Fruit fly (Drosophila melanogaster) whole organism, embryonic: ENCODE results near the gene ninaE.

Source experiments
- ATbp ChIP-seq: fragments of 200-800 bp; sonication (Bioruptor generic); optimal IDR thresholded peaks from 2 replicates; lab custom pipeline; 2017; ENCODE audit warnings: missing biosample characterization, mild to moderate bottlenecking, missing genetic modification characterization, missing genetic modification reagents
- Aef1 ChIP-seq: fragments of 200-800 bp; sonication (Bioruptor generic); IDR thresholded peaks from 3 replicates; pipeline ENCODE4 v1.3.6; 2022; ENCODE audit warnings: missing biosample characterization, missing genetic modification characterization
- Asciz ChIP-seq: fragments of 200-800 bp; sonication (Bioruptor generic); optimal IDR thresholded peaks from 2 replicates; lab custom pipeline; 2017; ENCODE audit warnings: missing biosample characterization, mild to moderate bottlenecking, missing genetic modification characterization, missing genetic modification reagents
- CG12299 ChIP-seq: fragments of 200-800 bp; sonication (Bioruptor generic); optimal IDR thresholded peaks from 2 replicates; lab custom pipeline; 2018; ENCODE audit warnings: missing biosample characterization, mild to moderate bottlenecking, missing genetic modification characterization
- CG13424 ChIP-seq: fragments of 200-800 bp; sonication (Bioruptor generic); optimal IDR thresholded peaks from 2 replicates; lab custom pipeline; 2019; ENCODE audit warnings: missing biosample characterization, mild to moderate bottlenecking, missing genetic modification characterization, moderate library complexity
- CG14441 ChIP-seq: fragments of 200-800 bp; sonication (Bioruptor generic); IDR thresholded peaks from 2 replicates; pipeline ENCODE4 v1.3.6; 2022; ENCODE audit warnings: missing biosample characterization, missing genetic modification characterization
- CG15011 ChIP-seq: fragments of 200-800 bp; sonication (Bioruptor generic); optimal IDR thresholded peaks from 3 replicates; lab custom pipeline; 2018; ENCODE audit warnings: missing biosample characterization, mild to moderate bottlenecking, missing genetic modification characterization
- CG17802 ChIP-seq: fragments of 200-800 bp; sonication (Bioruptor generic); optimal IDR thresholded peaks from 2 replicates; lab custom pipeline; 2018; ENCODE audit warnings: missing biosample characterization, mild to moderate bottlenecking, missing genetic modification characterization, moderate library complexity
- CG18599 ChIP-seq: fragments of 200-800 bp; sonication (Bioruptor generic); optimal IDR thresholded peaks from 3 replicates; lab custom pipeline; 2017; ENCODE audit warnings: missing biosample characterization, missing genetic modification characterization, mild to moderate bottlenecking, moderate library complexity, missing genetic modification reagents
- CG18764 ChIP-seq: fragments of 200-800 bp; sonication (Bioruptor generic); optimal IDR thresholded peaks from 3 replicates; lab custom pipeline; 2016; ENCODE audit warnings: missing biosample characterization, missing genetic modification characterization
- CG2199 ChIP-seq: fragments of 200-800 bp; sonication (Bioruptor generic); IDR thresholded peaks from 3 replicates; pipeline ENCODE4 v1.3.6; 2022; ENCODE audit warnings: missing biosample characterization, missing genetic modification characterization
- CG2875 ChIP-seq: fragments of 200-800 bp; sonication (Bioruptor generic); optimal IDR thresholded peaks from 2 replicates; lab custom pipeline; 2017; ENCODE audit warnings: missing biosample characterization, mild to moderate bottlenecking, missing genetic modification characterization, missing genetic modification reagents
- CG30403 ChIP-seq: fragments of 200-800 bp; sonication (Bioruptor generic); optimal IDR thresholded peaks from 3 replicates; lab custom pipeline; 2016; ENCODE audit warnings: missing biosample characterization, missing genetic modification characterization
- CG30431 ChIP-seq: fragments of 200-800 bp; sonication (Bioruptor generic); optimal IDR thresholded peaks from 2 replicates; lab custom pipeline; 2017; ENCODE audit warnings: missing biosample characterization, missing genetic modification characterization
- CG31224 ChIP-seq: fragments of 200-800 bp; sonication (Bioruptor generic); IDR thresholded peaks from 2 replicates; pipeline ENCODE4 v1.3.6; 2022; ENCODE audit warnings: missing biosample characterization, missing genetic modification characterization
- CG34376 ChIP-seq: fragments of 200-800 bp; sonication (Bioruptor generic); optimal IDR thresholded peaks from 2 replicates; lab custom pipeline; 2018; ENCODE audit warnings: missing biosample characterization, mild to moderate bottlenecking, missing genetic modification characterization
- CG3726 ChIP-seq: fragments of 200-800 bp; sonication (Bioruptor generic); IDR thresholded peaks from 3 replicates; pipeline ENCODE4, ENCODE4 v1.3.6; 2022; ENCODE audit warnings: missing biosample characterization, missing genetic modification characterization
- CG3838 ChIP-seq: fragments of 200-800 bp; sonication (Bioruptor generic); optimal IDR thresholded peaks from 3 replicates; lab custom pipeline; 2016; ENCODE audit warnings: missing biosample characterization, missing genetic modification characterization
- CG42726 ChIP-seq: fragments of 200-800 bp; sonication (Bioruptor generic); IDR thresholded peaks from 2 replicates; pipeline ENCODE4 v1.3.6; 2022; ENCODE audit warnings: missing biosample characterization, missing genetic modification characterization; ENCODE audit not compliant: partially characterized antibody
- CG4820 ChIP-seq: fragments of 200-800 bp; sonication (Bioruptor generic); optimal IDR thresholded peaks from 3 replicates; lab custom pipeline; 2016; ENCODE audit warnings: missing biosample characterization, missing genetic modification characterization
- CG8359 ChIP-seq: fragments of 200-800 bp; sonication (Bioruptor generic); optimal IDR thresholded peaks from 2 replicates; lab custom pipeline; 2017; ENCODE audit warnings: missing biosample characterization, mild to moderate bottlenecking, missing genetic modification characterization, borderline replicate concordance
- CG9215 ChIP-seq: fragments of 200-800 bp; sonication (Bioruptor generic); IDR thresholded peaks from 2 replicates; pipeline ENCODE4 v1.3.6; 2022; ENCODE audit warnings: missing biosample characterization, missing genetic modification characterization
- CG9797 ChIP-seq: fragments of 200-800 bp; sonication (Bioruptor generic); optimal IDR thresholded peaks from 3 replicates; lab custom pipeline; 2018; ENCODE audit warnings: missing biosample characterization, mild to moderate bottlenecking, missing genetic modification characterization
- CoRest ChIP-seq: fragments of 200-800 bp; sonication (Bioruptor generic); optimal IDR thresholded peaks from 3 replicates; lab custom pipeline; 2018; ENCODE audit warnings: missing biosample characterization, mild to moderate bottlenecking, missing genetic modification characterization, moderate library complexity
- HLH54F ChIP-seq: fragments of 200-800 bp; sonication (Bioruptor generic); optimal IDR thresholded peaks from 3 replicates; lab custom pipeline; 2016; ENCODE audit warnings: missing biosample characterization, missing genetic modification characterization
- Hmr ChIP-seq: fragments of 200-800 bp; sonication (Bioruptor generic); optimal IDR thresholded peaks from 3 replicates; lab custom pipeline; 2017; ENCODE audit warnings: mild to moderate bottlenecking, missing biosample characterization, missing genetic modification reagents, missing genetic modification characterization
- Lpt ChIP-seq: fragments of >200 bp; optimal IDR thresholded peaks from 2 replicates; lab custom pipeline; 2018; ENCODE audit warnings: missing biosample characterization, missing genetic modification characterization
- MESR4 ChIP-seq: fragments of 200-800 bp; sonication (Bioruptor generic); optimal IDR thresholded peaks from 2 replicates; lab custom pipeline; 2018; ENCODE audit warnings: missing biosample characterization, mild to moderate bottlenecking, missing genetic modification characterization, moderate library complexity
- Meics ChIP-seq: fragments of 200-800 bp; sonication (Bioruptor generic); optimal IDR thresholded peaks from 2 replicates; lab custom pipeline; 2017; ENCODE audit warnings: missing biosample characterization, mild to moderate bottlenecking, missing genetic modification characterization
- NC2β ChIP-seq: fragments of 200-800 bp; sonication (Bioruptor generic); optimal IDR thresholded peaks from 2 replicates; lab custom pipeline; 2016; ENCODE audit warnings: missing biosample characterization, missing genetic modification characterization
- Ptx1 ChIP-seq: fragments of 200-800 bp; sonication (Bioruptor generic); IDR thresholded peaks from 2 replicates; pipeline ENCODE4 v1.3.6; 2022; ENCODE audit warnings: missing biosample characterization, missing genetic modification characterization
- Six4 ChIP-seq: fragments of 200-800 bp; sonication (Bioruptor generic); optimal IDR thresholded peaks from 2 replicates; lab custom pipeline; 2016; ENCODE audit warnings: missing biosample characterization, missing genetic modification characterization
- Sox102F ChIP-seq: fragments of 200-800 bp; sonication (Bioruptor generic); optimal IDR thresholded peaks from 2 replicates; lab custom pipeline; 2018; ENCODE audit warnings: missing biosample characterization, mild to moderate bottlenecking, missing genetic modification characterization, moderate library complexity
- Xrp1 ChIP-seq: fragments of 200-800 bp; sonication (Bioruptor generic); IDR thresholded peaks from 2 replicates; pipeline ENCODE4 v1.3.6; 2022; ENCODE audit warnings: missing biosample characterization, missing genetic modification characterization
- bsh ChIP-seq, 2 experiments: fragments of 200-800 bp; sonication (Bioruptor generic); optimal IDR thresholded peaks; 2 replicates each; lab custom pipeline; 2017 to 2018; ENCODE audit warnings: mild to moderate bottlenecking in 2 of 2, missing biosample characterization in 2 of 2, missing genetic modification characterization in 2 of 2, moderate library complexity in 1 of 2
- btn ChIP-seq: fragments of 200-800 bp; sonication (Bioruptor generic); optimal IDR thresholded peaks from 2 replicates; lab custom pipeline; 2016; ENCODE audit warnings: missing biosample characterization, missing genetic modification characterization
- dmrt11E ChIP-seq: fragments of 200-800 bp; sonication (Bioruptor generic); optimal IDR thresholded peaks from 3 replicates; lab custom pipeline; 2018; ENCODE audit warnings: missing biosample characterization, mild to moderate bottlenecking, missing genetic modification characterization, moderate library complexity
- fd96Cb ChIP-seq: fragments of 200-800 bp; sonication (Bioruptor generic); optimal IDR thresholded peaks from 2 replicates; lab custom pipeline; 2018; ENCODE audit warnings: missing biosample characterization, mild to moderate bottlenecking, missing genetic modification characterization, moderate library complexity
- fru ChIP-seq: fragments of >200 bp; optimal IDR thresholded peaks from 2 replicates; lab custom pipeline; 2017
- ftz-f1 ChIP-seq: fragments of 200-800 bp; sonication (Bioruptor generic); optimal IDR thresholded peaks from 2 replicates; lab custom pipeline; 2016; ENCODE audit warnings: missing biosample characterization, missing genetic modification characterization
- gem ChIP-seq: fragments of 200-800 bp; sonication (Bioruptor generic); optimal IDR thresholded peaks from 2 replicates; lab custom pipeline; 2019; ENCODE audit warnings: missing biosample characterization, mild to moderate bottlenecking, missing genetic modification characterization, moderate library complexity
- h ChIP-seq: fragments of >200 bp; optimal IDR thresholded peaks from 2 replicates; lab custom pipeline; 2017
- insv ChIP-seq, 2 experiments: fragments of 200-800 bp; sonication (Bioruptor generic); optimal IDR thresholded peaks; 3 replicates each; lab custom pipeline; 2016 to 2018; ENCODE audit warnings: missing biosample characterization in 2 of 2, missing genetic modification characterization in 2 of 2
- kay ChIP-seq: fragments of 200-800 bp; sonication (Bioruptor generic); optimal IDR thresholded peaks from 2 replicates; lab custom pipeline; 2016; ENCODE audit warnings: missing biosample characterization, missing genetic modification characterization
- lbe ChIP-seq: fragments of 200-800 bp; sonication (Bioruptor generic); optimal IDR thresholded peaks from 2 replicates; lab custom pipeline; 2016; ENCODE audit warnings: missing biosample characterization, mild to moderate bottlenecking, missing genetic modification characterization
- lola ChIP-seq, 3 experiments: fragments of >200 bp in 2 of 3; fragments of 200-800 bp in 1 of 3; sonication (Bioruptor generic) in 1 of 3; optimal IDR thresholded peaks; 2 replicates each; lab custom pipeline; 2017 to 2019; ENCODE audit warnings: missing biosample characterization in 3 of 3, missing genetic modification characterization in 3 of 3, mild to moderate bottlenecking in 1 of 3, moderate library complexity in 1 of 3
- pfk ChIP-seq: fragments of 200-800 bp; sonication (Bioruptor generic); optimal IDR thresholded peaks from 2 replicates; lab custom pipeline; 2018; ENCODE audit warnings: missing biosample characterization, mild to moderate bottlenecking, missing genetic modification characterization, moderate library complexity
- prd ChIP-seq, 3 experiments: fragments of >200 bp in 2 of 3; fragments of 200-800 bp in 1 of 3; sonication (Bioruptor generic) in 1 of 3; optimal IDR thresholded peaks in 2 of 3; IDR thresholded peaks in 1 of 3; 2 replicates in 2 of 3; 3 replicates in 1 of 3; pipeline versions ENCODE4 v1.3.6 to Lab custom; 2017 to 2022; ENCODE audit warnings: missing biosample characterization in 1 of 3, missing genetic modification characterization in 1 of 3
- row ChIP-seq: fragments of 200-800 bp; sonication (Bioruptor generic); IDR thresholded peaks from 3 replicates; pipeline ENCODE4 v1.3.6; 2022; ENCODE audit warnings: missing biosample characterization, missing genetic modification characterization
- sens ChIP-seq: fragments of 200-800 bp; sonication (Bioruptor generic); peaks from one replicate; lab custom pipeline; 2016; ENCODE audit warnings: missing biosample characterization, missing genetic modification characterization
- sr ChIP-seq: fragments of 200-800 bp; sonication (Bioruptor generic); IDR thresholded peaks from 3 replicates; pipeline ENCODE4 v1.3.6; 2022; ENCODE audit warnings: missing biosample characterization, missing genetic modification characterization

ninaE gene

DNA sequence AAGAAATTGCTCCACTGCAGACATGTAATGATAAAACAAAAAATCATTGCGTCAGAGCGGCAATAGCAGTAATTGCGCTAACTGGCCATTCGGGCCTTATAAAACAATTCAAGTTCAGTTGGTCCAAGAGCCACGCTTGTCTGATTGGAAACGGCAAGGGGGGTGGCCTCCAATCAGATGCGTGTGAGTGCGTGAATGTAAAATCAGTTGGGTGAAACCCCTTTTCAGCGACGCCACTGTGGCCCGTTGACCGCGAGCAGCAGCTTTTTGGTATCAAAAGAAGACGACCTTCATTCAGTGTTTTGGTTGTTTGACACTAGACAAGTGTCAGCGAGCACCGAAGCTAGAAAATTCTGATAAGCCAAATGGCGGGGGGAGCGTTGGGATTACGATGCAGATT lies 14.3 kb upstream of the ninaE start (continued):
- TF ChIP-seq CG4820 (GFP tag; lab: Kevin White, UChicago): no peak
- TF ChIP-seq kay (GFP tag; lab: Kevin White, UChicago): no peak
- no peak for TF ChIP-seq gem (tag; lab: Kevin White, UChicago)
- no peak for TF ChIP-seq CG15011 (GFP tag; lab: Kevin White, UChicago)
- no peak for TF ChIP-seq MESR4
- TF ChIP-seq insv (GFP tag; optimal IDR thresholded peaks at IDR 0.05; lab: Kevin White, UChicago): peak; percentile 82 to 97
- no peak for TF ChIP-seq dmrt11E (tag; lab: Kevin White, UChicago)
- no peak for TF ChIP-seq fru (lab: Kevin White, UChicago)
- peak; percentile 58; the same call in 2 of the 3 replicates for TF ChIP-seq row
- no peak for TF ChIP-seq CoRest (tag; lab: Kevin White, UChicago)
- TF ChIP-seq sens (GFP tag; lab: Kevin White, UChicago): no peak
- TF ChIP-seq CG17802 (tag; lab: Kevin White, UChicago): no peak
- no peak for TF ChIP-seq Ptx1
- 0 out of 3 replicates have a peak, but pooled peaks have one; percentile 22 for TF ChIP-seq sr (GFP tag; lab: Robert Waterston, UW)
- TF ChIP-seq CG9797 (GFP tag; lab: Kevin White, UChicago): no peak
- TF ChIP-seq CG31224: no peak
- TF ChIP-seq CG30403 (GFP tag; lab: Kevin White, UChicago): no peak
- no peak for TF ChIP-seq CG9215 (GFP tag; lab: Robert Waterston, UW)
- no peak for TF ChIP-seq CG2875 (GFP tag; lab: Kevin White, UChicago)
- TF ChIP-seq Hmr (GFP tag; lab: Kevin White, UChicago): no peak
- TF ChIP-seq CG12299 (tag; lab: Kevin White, UChicago): no peak
- TF ChIP-seq lola (GFP tag; optimal IDR thresholded peaks at IDR 0.05; lab: Kevin White, UChicago): no peak
- no peak for TF ChIP-seq CG30431 (GFP tag; lab: Kevin White, UChicago)
- TF ChIP-seq CG14441 (GFP tag; lab: Robert Waterston, UW): peak; percentile 37; the same call in 1 of the 2 replicates
- no peak for TF ChIP-seq prd (optimal IDR thresholded peaks at IDR 0.05; lab: Kevin White, UChicago)
- no peak for TF ChIP-seq prd (GFP tag; IDR thresholded peaks at IDR 0.05; lab: Robert Waterston, UW)
- no peak for TF ChIP-seq h (lab: Kevin White, UChicago)
- no peak for TF ChIP-seq Sox102F (GFP tag; lab: Kevin White, UChicago)
- TF ChIP-seq NC2β (GFP tag; lab: Kevin White, UChicago): no peak
- TF ChIP-seq ATbp (GFP tag; lab: Kevin White, UChicago): no peak
- no peak for TF ChIP-seq Xrp1 (GFP tag; lab: Robert Waterston, UW)
- no peak for TF ChIP-seq Aef1
- peak; percentile 4 for TF ChIP-seq CG13424
- no peak for TF ChIP-seq btn (GFP tag; lab: Kevin White, UChicago)
- no peak for TF ChIP-seq fd96Cb (tag; lab: Kevin White, UChicago)
- peak; percentile 46 for TF ChIP-seq Meics (GFP tag; lab: Kevin White, UChicago)
- no peak for TF ChIP-seq CG18764
- TF ChIP-seq Asciz: no peak
- 0 out of 3 replicates have a peak, but pooled peaks have one; percentile 42 for TF ChIP-seq CG2199 (GFP tag; lab: Robert Waterston, UW)
- TF ChIP-seq lbe (GFP tag; lab: Kevin White, UChicago): no peak
- TF ChIP-seq CG18599 (GFP tag; lab: Kevin White, UChicago): no peak
- TF ChIP-seq CG34376: no peak
- no peak for TF ChIP-seq pfk (GFP tag; lab: Kevin White, UChicago)
- no peak for TF ChIP-seq CG42726 (GFP tag; lab: Robert Waterston, UW)
- TF ChIP-seq Six4: no peak
- no peak for TF ChIP-seq CG3838 (GFP tag; lab: Kevin White, UChicago)
- TF ChIP-seq bsh (GFP tag; optimal IDR thresholded peaks at IDR 0.05; lab: Kevin White, UChicago): no peak
- TF ChIP-seq CG3726 (GFP tag; lab: Robert Waterston, UW): no peak
- no peak for TF ChIP-seq CG8359 (GFP tag; lab: Kevin White, UChicago)
- TF ChIP-seq Lpt (GFP tag; lab: Kevin White, UChicago): no peak
- TF ChIP-seq HLH54F: no peak
- peak; percentile 91 for TF ChIP-seq ftz-f1 (GFP tag; lab: Kevin White, UChicago)
